Worm (Caenorhabditis elegans): ENCODE data around the gene F16F9.4.

The F16F9.4 gene

ce11 chrX:8440001-8440735 lies 23.0 kb downstream of the F16F9.4 start:
- TF ChIP-seq flt-1 (GFP tag; IDR thresholded peaks at IDR 0.05) (no peak), ztf-23 (GFP tag; IDR thresholded peaks at IDR 0.05) (no peak), cog-1 (tag; optimal IDR thresholded peaks at IDR 0.05) (no peak), T22C8.4 (GFP tag; IDR thresholded peaks at IDR 0.05) (no peak), tab-1 (GFP tag; IDR thresholded peaks at IDR 0.05) (no peak), ztf-29 (GFP tag; IDR thresholded peaks at IDR 0.05) (no peak), klf-2 (GFP tag; conservative IDR thresholded peaks at IDR 0.05) (no peak), ref-1 (GFP tag; conservative IDR thresholded peaks at IDR 0.05) (no peak), med-1 (GFP tag; optimal IDR thresholded peaks at IDR 0.05; ENCODE audit: insufficient read depth) (no peak)

- no peak for TF ChIP-seq ref-1 (GFP tag; conservative IDR thresholded peaks at IDR 0.05)
- no peak for TF ChIP-seq cog-1 (tag; optimal IDR thresholded peaks at IDR 0.05)
- TF ChIP-seq med-1 (GFP tag; optimal IDR thresholded peaks at IDR 0.05; ENCODE audit: insufficient read depth) = no peak
- TF ChIP-seq klf-2 (GFP tag; conservative IDR thresholded peaks at IDR 0.05) = no peak
- no peak for TF ChIP-seq flt-1 (GFP tag; IDR thresholded peaks at IDR 0.05)
- no peak for TF ChIP-seq ztf-29 (GFP tag; IDR thresholded peaks at IDR 0.05)
- TF ChIP-seq ztf-23 (GFP tag; IDR thresholded peaks at IDR 0.05) = no peak
- no peak for TF ChIP-seq tab-1 (GFP tag; IDR thresholded peaks at IDR 0.05)
- TF ChIP-seq T22C8.4 (GFP tag; IDR thresholded peaks at IDR 0.05) = no peak
Measured at ce11 chrX:8438756-8439155, 24.4 kb downstream of the F16F9.4 start.

- no peak for TF ChIP-seq tab-1 (GFP tag; IDR thresholded peaks at IDR 0.05)
- TF ChIP-seq ztf-23 (GFP tag; IDR thresholded peaks at IDR 0.05) = no peak
- no peak for TF ChIP-seq med-1 (GFP tag; optimal IDR thresholded peaks at IDR 0.05; ENCODE audit: insufficient read depth)
- TF ChIP-seq klf-2 (GFP tag; conservative IDR thresholded peaks at IDR 0.05) = no peak
- TF ChIP-seq cog-1 (tag; optimal IDR thresholded peaks at IDR 0.05) = no peak
- TF ChIP-seq ztf-29 (GFP tag; IDR thresholded peaks at IDR 0.05) = no peak
- TF ChIP-seq flt-1 (GFP tag; IDR thresholded peaks at IDR 0.05) = no peak
- no peak for TF ChIP-seq T22C8.4 (GFP tag; IDR thresholded peaks at IDR 0.05)
- no peak for TF ChIP-seq ref-1 (GFP tag; conservative IDR thresholded peaks at IDR 0.05)
Measured at ce11 chrX:8432361-8432760, 30.8 kb downstream of the F16F9.4 start, which contains the start of gene kin-9. Gene kin-9 (plus strand): TSS chrX:8432661.

ce11 chrX:8429503-8429902 lies 33.7 kb downstream of the F16F9.4 start:
- no peak for TF ChIP-seq T22C8.4 (GFP tag; IDR thresholded peaks at IDR 0.05)
- no peak for TF ChIP-seq ref-1 (GFP tag; conservative IDR thresholded peaks at IDR 0.05)
- TF ChIP-seq klf-2 (GFP tag; conservative IDR thresholded peaks at IDR 0.05) = no peak
- no peak for TF ChIP-seq med-1 (GFP tag; optimal IDR thresholded peaks at IDR 0.05; ENCODE audit: insufficient read depth)
- TF ChIP-seq tab-1 (GFP tag; IDR thresholded peaks at IDR 0.05) = no peak
- no peak for TF ChIP-seq flt-1 (GFP tag; IDR thresholded peaks at IDR 0.05)
- no peak for TF ChIP-seq cog-1 (tag; optimal IDR thresholded peaks at IDR 0.05)
- TF ChIP-seq ztf-29 (GFP tag; IDR thresholded peaks at IDR 0.05) = no peak
- no peak for TF ChIP-seq ztf-23 (GFP tag; IDR thresholded peaks at IDR 0.05)

ce11 chrX:8428319-8428888 lies 34.8 kb downstream of the F16F9.4 start, which contains the start of gene F08F1.3:
Gene F08F1.3 (plus strand): TSS chrX:8428838.
- TF ChIP-seq tab-1 (GFP tag; IDR thresholded peaks at IDR 0.05) (no peak), ztf-23 (GFP tag; IDR thresholded peaks at IDR 0.05) (no peak), med-1 (GFP tag; optimal IDR thresholded peaks at IDR 0.05; ENCODE audit: insufficient read depth) (no peak), ref-1 (GFP tag; conservative IDR thresholded peaks at IDR 0.05) (no peak), ztf-29 (GFP tag; IDR thresholded peaks at IDR 0.05) (no peak), flt-1 (GFP tag; IDR thresholded peaks at IDR 0.05) (no peak), T22C8.4 (GFP tag; IDR thresholded peaks at IDR 0.05) (no peak)

- TF ChIP-seq ztf-23 (GFP tag; IDR thresholded peaks at IDR 0.05) (no peak), T22C8.4 (GFP tag; IDR thresholded peaks at IDR 0.05) (no peak), ztf-29 (GFP tag; IDR thresholded peaks at IDR 0.05) (no peak), tab-1 (GFP tag; IDR thresholded peaks at IDR 0.05) (no peak), cog-1 (tag; optimal IDR thresholded peaks at IDR 0.05) (no peak), klf-2 (GFP tag; conservative IDR thresholded peaks at IDR 0.05) (no peak), ref-1 (GFP tag; conservative IDR thresholded peaks at IDR 0.05) (no peak), flt-1 (GFP tag; IDR thresholded peaks at IDR 0.05) (no peak), med-1 (GFP tag; optimal IDR thresholded peaks at IDR 0.05; ENCODE audit: insufficient read depth) (no peak)
Measured at ce11 chrX:8426160-8426712, 36.9 kb downstream of the F16F9.4 start.

ce11 chrX:8424286-8424685 lies 38.9 kb downstream of the F16F9.4 start:
- TF ChIP-seq flt-1 (GFP tag; IDR thresholded peaks at IDR 0.05) (no peak), med-1 (GFP tag; optimal IDR thresholded peaks at IDR 0.05; ENCODE audit: insufficient read depth) (no peak)

ce11 chrX:8423633-8424032 lies 39.5 kb downstream of the F16F9.4 start, which contains the start of gene tth-1:
Gene tth-1 (minus strand): TSS chrX:8423733.
- TF ChIP-seq med-1 (GFP tag; optimal IDR thresholded peaks at IDR 0.05; ENCODE audit: insufficient read depth) (no peak), klf-2 (GFP tag; conservative IDR thresholded peaks at IDR 0.05) (no peak), ztf-29 (GFP tag; IDR thresholded peaks at IDR 0.05) (no peak), ztf-23 (GFP tag; IDR thresholded peaks at IDR 0.05) (no peak), flt-1 (GFP tag; IDR thresholded peaks at IDR 0.05) (no peak), ref-1 (GFP tag; conservative IDR thresholded peaks at IDR 0.05) (no peak)

ce11 chrX:8423199-8423598 lies 40.0 kb downstream of the F16F9.4 start:
- TF ChIP-seq flt-1 (GFP tag; IDR thresholded peaks at IDR 0.05) (no peak), med-1 (GFP tag; optimal IDR thresholded peaks at IDR 0.05; ENCODE audit: insufficient read depth) (no peak), T22C8.4 (GFP tag; IDR thresholded peaks at IDR 0.05) (no peak), ztf-29 (GFP tag; IDR thresholded peaks at IDR 0.05) (no peak), tab-1 (GFP tag; IDR thresholded peaks at IDR 0.05) (no peak), ref-1 (GFP tag; conservative IDR thresholded peaks at IDR 0.05) (no peak), ztf-23 (GFP tag; IDR thresholded peaks at IDR 0.05) (no peak), klf-2 (GFP tag; conservative IDR thresholded peaks at IDR 0.05) (no peak), cog-1 (tag; optimal IDR thresholded peaks at IDR 0.05) (no peak)

Data from whole organism, midembryonic.